Fruit fly (Drosophila melanogaster) whole organism, embryonic: Measurements from ENCODE around the gene Tmc.
A peak's percentile ranks its signal among the peaks of the same experiment; 100 is the strongest.

ENCODE experiments used
- CG10431 ChIP-seq: fragments of 200-800 bp; sonication (Bioruptor generic); optimal IDR thresholded peaks from 3 replicates; lab custom pipeline; 2018; ENCODE audit warnings: missing biosample characterization, mild to moderate bottlenecking, missing genetic modification characterization
- CG10462 ChIP-seq: fragments of 200-800 bp; sonication (Bioruptor generic); optimal IDR thresholded peaks from 2 replicates; lab custom pipeline; 2016; ENCODE audit warnings: missing biosample characterization, missing genetic modification characterization
- CG11695 ChIP-seq: fragments of 200-800 bp; sonication (Bioruptor generic); IDR thresholded peaks from 3 replicates; pipeline ENCODE4 v1.3.6; 2022; ENCODE audit warnings: missing biosample characterization, missing genetic modification characterization
- CG13296 ChIP-seq: fragments of 200-800 bp; sonication (Bioruptor generic); optimal IDR thresholded peaks from 3 replicates; lab custom pipeline; 2018; ENCODE audit warnings: missing biosample characterization, mild to moderate bottlenecking, missing genetic modification characterization
- CG14014 ChIP-seq: fragments of 200-800 bp; sonication (Bioruptor generic); IDR thresholded peaks from 2 replicates; pipeline ENCODE4 v1.3.6; 2022; ENCODE audit warnings: missing biosample characterization, missing genetic modification characterization
- CG1647 ChIP-seq: fragments of 200-800 bp; sonication (Bioruptor generic); optimal IDR thresholded peaks from 3 replicates; lab custom pipeline; 2016; ENCODE audit warnings: missing biosample characterization, missing genetic modification characterization
- CG17361 ChIP-seq: fragments of 200-800 bp; sonication (Bioruptor generic); IDR thresholded peaks from 3 replicates; pipeline ENCODE4 v1.3.6; 2022; ENCODE audit warnings: missing biosample characterization, missing genetic modification characterization
- CG3407 ChIP-seq: fragments of 200-800 bp; sonication (Bioruptor generic); optimal IDR thresholded peaks from 2 replicates; lab custom pipeline; 2018; ENCODE audit warnings: missing biosample characterization, mild to moderate bottlenecking, missing genetic modification characterization
- CG34224 ChIP-seq: fragments of 200-800 bp; sonication (Bioruptor generic); IDR thresholded peaks from 3 replicates; pipeline ENCODE4 v1.3.6; 2022; ENCODE audit warnings: missing biosample characterization, missing genetic modification characterization; ENCODE audit not compliant: partially characterized antibody
- CG34422 ChIP-seq: fragments of 200-800 bp; sonication (Bioruptor generic); IDR thresholded peaks from 3 replicates; pipeline ENCODE4 v1.3.6; 2022; ENCODE audit warnings: missing biosample characterization, missing genetic modification characterization
- CG42726 ChIP-seq: fragments of 200-800 bp; sonication (Bioruptor generic); IDR thresholded peaks from 2 replicates; pipeline ENCODE4 v1.3.6; 2022; ENCODE audit warnings: missing biosample characterization, missing genetic modification characterization; ENCODE audit not compliant: partially characterized antibody
- CG6254 ChIP-seq: fragments of 200-800 bp; sonication (Bioruptor generic); optimal IDR thresholded peaks from 3 replicates; lab custom pipeline; 2017; ENCODE audit warnings: mild to moderate bottlenecking, missing biosample characterization, missing genetic modification reagents, missing genetic modification characterization
- CG6654 ChIP-seq: fragments of 200-800 bp; sonication (Bioruptor generic); optimal IDR thresholded peaks from 2 replicates; lab custom pipeline; 2017; ENCODE audit warnings: missing biosample characterization, mild to moderate bottlenecking, missing genetic modification characterization
- CG6689 ChIP-seq: fragments of 200-800 bp; sonication (Bioruptor generic); IDR thresholded peaks from 2 replicates; pipeline ENCODE4 v1.3.6; 2022; ENCODE audit warnings: missing biosample characterization, missing genetic modification characterization
- CoRest ChIP-seq: fragments of 200-800 bp; sonication (Bioruptor generic); optimal IDR thresholded peaks from 3 replicates; lab custom pipeline; 2018; ENCODE audit warnings: missing biosample characterization, mild to moderate bottlenecking, missing genetic modification characterization, moderate library complexity
- D19B ChIP-seq: fragments of 200-800 bp; sonication (Bioruptor generic); optimal IDR thresholded peaks from 2 replicates; lab custom pipeline; 2017; ENCODE audit warnings: missing biosample characterization, mild to moderate bottlenecking, missing genetic modification characterization
- Dbx ChIP-seq: fragments of 200-800 bp; sonication (Bioruptor generic); IDR thresholded peaks from 3 replicates; pipeline ENCODE4 v1.3.6; 2022; ENCODE audit warnings: missing biosample characterization, missing genetic modification characterization
- Dfd ChIP-seq, 2 experiments: fragments of >200 bp; optimal IDR thresholded peaks; 2 replicates each; lab custom pipeline; 2017; ENCODE audit warnings: missing biosample characterization in 2 of 2, missing genetic modification characterization in 2 of 2
- Elba2 ChIP-seq: fragments of 200-800 bp; sonication (Bioruptor generic); optimal IDR thresholded peaks from 3 replicates; lab custom pipeline; 2016; ENCODE audit warnings: missing biosample characterization, missing genetic modification characterization
- Hmr ChIP-seq: fragments of 200-800 bp; sonication (Bioruptor generic); optimal IDR thresholded peaks from 3 replicates; lab custom pipeline; 2017; ENCODE audit warnings: mild to moderate bottlenecking, missing biosample characterization, missing genetic modification reagents, missing genetic modification characterization
- Hr3 ChIP-seq: fragments of 200-800 bp; sonication (Bioruptor generic); optimal IDR thresholded peaks from 3 replicates; lab custom pipeline; 2016; ENCODE audit warnings: missing biosample characterization, missing genetic modification characterization
- Mes4 ChIP-seq: fragments of 200-800 bp; sonication (Bioruptor generic); optimal IDR thresholded peaks from 2 replicates; lab custom pipeline; 2016; ENCODE audit warnings: missing biosample characterization, missing genetic modification characterization
- Myb ChIP-seq: fragments of 200-800 bp; sonication (Bioruptor generic); optimal IDR thresholded peaks from 2 replicates; lab custom pipeline; 2016; ENCODE audit warnings: missing biosample characterization, missing genetic modification characterization
- Nf-YB ChIP-seq: fragments of 200-800 bp; sonication (Bioruptor generic); optimal IDR thresholded peaks from 3 replicates; lab custom pipeline; 2019; ENCODE audit warnings: missing biosample characterization, mild to moderate bottlenecking, missing genetic modification characterization, moderate library complexity
- PHDP ChIP-seq: fragments of 200-800 bp; sonication (Bioruptor generic); optimal IDR thresholded peaks from 3 replicates; lab custom pipeline; 2018; ENCODE audit warnings: missing biosample characterization, mild to moderate bottlenecking, missing genetic modification characterization, moderate library complexity
- Pdp1 ChIP-seq, 2 experiments: fragments of 200-800 bp; sonication (Bioruptor generic); optimal IDR thresholded peaks; 3 replicates each; lab custom pipeline; 2016; ENCODE audit warnings: missing biosample characterization in 2 of 2, missing genetic modification characterization in 2 of 2, mild to moderate bottlenecking in 1 of 2, moderate library complexity in 1 of 2
- Ptx1 ChIP-seq: fragments of 200-800 bp; sonication (Bioruptor generic); IDR thresholded peaks from 2 replicates; pipeline ENCODE4 v1.3.6; 2022; ENCODE audit warnings: missing biosample characterization, missing genetic modification characterization
- Side ChIP-seq: fragments of 200-800 bp; sonication (Bioruptor generic); optimal IDR thresholded peaks from 2 replicates; lab custom pipeline; 2016; ENCODE audit warnings: missing biosample characterization, missing genetic modification characterization
- Sox102F ChIP-seq: fragments of 200-800 bp; sonication (Bioruptor generic); optimal IDR thresholded peaks from 2 replicates; lab custom pipeline; 2018; ENCODE audit warnings: missing biosample characterization, mild to moderate bottlenecking, missing genetic modification characterization, moderate library complexity
- ash1 ChIP-seq: fragments of 200-800 bp; sonication (Bioruptor generic); optimal IDR thresholded peaks from 2 replicates; lab custom pipeline; 2018; ENCODE audit warnings: missing biosample characterization, mild to moderate bottlenecking, missing genetic modification characterization
- cato ChIP-seq: fragments of 200-800 bp; sonication (Bioruptor generic); optimal IDR thresholded peaks from 2 replicates; lab custom pipeline; 2016; ENCODE audit warnings: missing biosample characterization, missing genetic modification characterization, borderline replicate concordance
- cg ChIP-seq: fragments of 200-800 bp; sonication (Bioruptor generic); optimal IDR thresholded peaks from 3 replicates; lab custom pipeline; 2019; ENCODE audit warnings: missing biosample characterization, mild to moderate bottlenecking, missing genetic modification characterization, moderate library complexity
- chif ChIP-seq, 2 experiments: fragments of 200-800 bp; sonication (Bioruptor generic); optimal IDR thresholded peaks; 3 replicates each; lab custom pipeline; 2016; ENCODE audit warnings: missing biosample characterization in 2 of 2, missing genetic modification characterization in 2 of 2
- crc ChIP-seq: fragments of 200-800 bp; sonication (Bioruptor generic); optimal IDR thresholded peaks from 2 replicates; lab custom pipeline; 2016; ENCODE audit warnings: missing biosample characterization, missing genetic modification characterization
- cwo ChIP-seq: fragments of 200-800 bp; sonication (Bioruptor generic); optimal IDR thresholded peaks from 3 replicates; lab custom pipeline; 2017; ENCODE audit warnings: missing biosample characterization, missing genetic modification characterization, mild to moderate bottlenecking, moderate library complexity, missing genetic modification reagents
- gcm ChIP-seq: fragments of 200-800 bp; sonication (Bioruptor generic); optimal IDR thresholded peaks from 2 replicates; lab custom pipeline; 2019; ENCODE audit warnings: missing biosample characterization, mild to moderate bottlenecking, missing genetic modification characterization, moderate library complexity
- hth ChIP-seq: fragments of >200 bp; optimal IDR thresholded peaks from 2 replicates; lab custom pipeline; 2017; ENCODE audit warnings: inconsistent platforms
- ind ChIP-seq: fragments of 200-800 bp; sonication (Bioruptor generic); optimal IDR thresholded peaks from 3 replicates; lab custom pipeline; 2016; ENCODE audit warnings: missing biosample characterization, missing genetic modification characterization
- nerfin-1 ChIP-seq: fragments of 200-800 bp; sonication (Bioruptor generic); optimal IDR thresholded peaks from 3 replicates; lab custom pipeline; 2019; ENCODE audit warnings: missing biosample characterization, mild to moderate bottlenecking, missing genetic modification characterization, moderate library complexity
- otp ChIP-seq: fragments of 200-800 bp; sonication (Bioruptor generic); IDR thresholded peaks from 3 replicates; pipeline ENCODE4, ENCODE4 v1.3.6; 2022; ENCODE audit warnings: missing biosample characterization, missing genetic modification characterization
- psq ChIP-seq: fragments of 200-800 bp; sonication (Bioruptor generic); optimal IDR thresholded peaks from 2 replicates; lab custom pipeline; 2017; ENCODE audit warnings: missing biosample characterization, missing genetic modification characterization
- ro ChIP-seq: fragments of 200-800 bp; sonication (Bioruptor generic); IDR thresholded peaks from 2 replicates; pipeline ENCODE4 v1.3.6; 2022; ENCODE audit warnings: missing biosample characterization, missing genetic modification characterization
- sisA ChIP-seq: fragments of 200-800 bp; sonication (Bioruptor generic); IDR thresholded peaks from 2 replicates; pipeline ENCODE4 v1.3.6; 2022; ENCODE audit warnings: missing biosample characterization, missing genetic modification characterization
- stwl ChIP-seq: fragments of 200-800 bp; sonication (Bioruptor generic); optimal IDR thresholded peaks from 3 replicates; lab custom pipeline; 2018; ENCODE audit warnings: missing biosample characterization, mild to moderate bottlenecking, missing genetic modification characterization, moderate library complexity
- sug ChIP-seq: fragments of 200-800 bp; optimal IDR thresholded peaks from 2 replicates; lab custom pipeline; 2019; ENCODE audit warnings: missing biosample characterization, mild to moderate bottlenecking, missing genetic modification characterization, moderate library complexity

Gene Tmc

dm6 chr3L:9615443-9616141, 18.0 kb downstream of the Tmc start (continued):
- no peak for TF ChIP-seq nerfin-1 (tag; lab: Kevin White, UChicago)
- TF ChIP-seq chif (GFP tag; optimal IDR thresholded peaks at IDR 0.05; lab: Kevin White, UChicago) = no peak
- TF ChIP-seq Sox102F (GFP tag; lab: Kevin White, UChicago) = no peak
- TF ChIP-seq gcm (GFP tag; lab: Kevin White, UChicago) = no peak
- TF ChIP-seq stwl (tag; lab: Kevin White, UChicago) = no peak
- TF ChIP-seq CG1647 (GFP tag; lab: Kevin White, UChicago) = no peak
- no peak for TF ChIP-seq CoRest (tag; lab: Kevin White, UChicago)
- TF ChIP-seq CG17361 = no peak
- peak; percentile 11 for TF ChIP-seq cwo (GFP tag; lab: Kevin White, UChicago)
- no peak for TF ChIP-seq ro
- TF ChIP-seq Ptx1 (GFP tag; lab: Robert Waterston, UW) = no peak
- no peak for TF ChIP-seq crc (GFP tag; lab: Kevin White, UChicago)
- no peak for TF ChIP-seq CG34224 (GFP tag; lab: Robert Waterston, UW)
- TF ChIP-seq Mes4 (GFP tag; lab: Kevin White, UChicago) = no peak
- no peak for TF ChIP-seq CG42726 (GFP tag; lab: Robert Waterston, UW)
- TF ChIP-seq Pdp1 (GFP tag; optimal IDR thresholded peaks at IDR 0.05; lab: Kevin White, UChicago) = peak in 1 of 2 experiments; percentile 83
- peak; percentile 31; the same call in 1 of the 3 replicates for TF ChIP-seq CG34422
- no peak for TF ChIP-seq CG6654 (GFP tag; lab: Kevin White, UChicago)
- TF ChIP-seq sug (tag; lab: Kevin White, UChicago) = peak; percentile 65
- no peak for TF ChIP-seq CG13296
- no peak for TF ChIP-seq cato (GFP tag; lab: Kevin White, UChicago)
- no peak for TF ChIP-seq Myb (GFP tag; lab: Kevin White, UChicago)
- no peak for TF ChIP-seq CG3407 (GFP tag; lab: Kevin White, UChicago)
- no peak for TF ChIP-seq Hmr (GFP tag; lab: Kevin White, UChicago)
- TF ChIP-seq CG10462 (GFP tag; lab: Kevin White, UChicago) = no peak
- TF ChIP-seq sisA (GFP tag; lab: Robert Waterston, UW) = no peak
- TF ChIP-seq CG11695 (GFP tag; lab: Robert Waterston, UW) = no peak
- TF ChIP-seq ind (GFP tag; lab: Kevin White, UChicago) = no peak
- TF ChIP-seq cg (GFP tag; lab: Kevin White, UChicago) = peak; percentile 75
- TF ChIP-seq PHDP = peak; percentile 2
- TF ChIP-seq hth (lab: Kevin White, UChicago) = no peak
- TF ChIP-seq CG10431 = no peak
- no peak for TF ChIP-seq Dfd (GFP tag; optimal IDR thresholded peaks at IDR 0.05; lab: Kevin White, UChicago)
- no peak for TF ChIP-seq otp (GFP tag; lab: Robert Waterston, UW)
- no peak for TF ChIP-seq CG6254 (GFP tag; lab: Kevin White, UChicago)
- no peak for TF ChIP-seq ash1 (GFP tag; lab: Kevin White, UChicago)
- no peak for TF ChIP-seq Dbx (GFP tag; lab: Robert Waterston, UW)
- no peak for TF ChIP-seq D19B
- no peak for TF ChIP-seq Hr3 (GFP tag; lab: Kevin White, UChicago)
- TF ChIP-seq psq (GFP tag; lab: Kevin White, UChicago) = peak; percentile 48
- TF ChIP-seq Side (GFP tag; lab: Kevin White, UChicago) = no peak
- peak; percentile 52 for TF ChIP-seq Nf-YB (GFP tag; lab: Kevin White, UChicago)
- no peak for TF ChIP-seq Elba2 (GFP tag; lab: Kevin White, UChicago)
- TF ChIP-seq CG14014 = no peak
- no peak for TF ChIP-seq CG6689 (GFP tag; lab: Robert Waterston, UW)
